Worm (Caenorhabditis elegans): ENCODE data around the gene T04C12.33.

Gene T04C12.33

DNA sequence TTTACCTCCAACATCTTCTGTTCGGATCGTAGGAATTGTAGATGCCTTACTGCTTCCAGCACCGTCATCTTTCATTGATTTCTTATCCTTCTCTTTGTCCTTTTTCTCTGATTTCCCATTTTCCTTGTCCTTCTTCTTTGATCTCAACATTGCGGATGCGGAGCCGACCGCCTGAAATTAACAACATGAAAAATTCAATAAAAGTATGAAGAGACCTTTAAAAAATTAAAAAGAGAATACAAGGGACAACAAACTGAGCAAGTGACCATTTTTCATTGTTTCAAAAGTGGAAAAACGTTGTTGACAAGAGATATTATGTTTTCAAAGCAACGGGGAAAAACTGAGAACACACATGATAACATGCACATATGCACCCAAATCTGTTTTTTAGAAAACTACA, 21.3 kb upstream of the T04C12.33 start:
- TF ChIP-seq mab-5 (tag; optimal IDR thresholded peaks at IDR 0.05) = no peak
- no peak for TF ChIP-seq nhr-76 (tag; optimal IDR thresholded peaks at IDR 0.05)
- no peak for TF ChIP-seq lsy-2 (tag; optimal IDR thresholded peaks at IDR 0.05)
- no peak for TF ChIP-seq tbx-8 (GFP tag; optimal IDR thresholded peaks at IDR 0.05)
- no peak for TF ChIP-seq snpc-4 (tag; optimal IDR thresholded peaks at IDR 0.05)
- TF ChIP-seq unc-39 (tag; optimal IDR thresholded peaks at IDR 0.05) = no peak
- TF ChIP-seq nhr-12 (tag; optimal IDR thresholded peaks at IDR 0.05) = no peak
- no peak for TF ChIP-seq lin-13 (tag; optimal IDR thresholded peaks at IDR 0.05)
- no peak for TF ChIP-seq mep-1 (tag; optimal IDR thresholded peaks at IDR 0.05)
- no peak for TF ChIP-seq ceh-43 (GFP tag; optimal IDR thresholded peaks at IDR 0.05)
- no peak for TF ChIP-seq nhr-28 (tag; optimal IDR thresholded peaks at IDR 0.05)
- TF ChIP-seq zip-8 (tag; optimal IDR thresholded peaks at IDR 0.05) = no peak
- TF ChIP-seq mls-2 (tag; optimal IDR thresholded peaks at IDR 0.05) = no peak
- no peak for TF ChIP-seq flh-1 (GFP tag; optimal IDR thresholded peaks at IDR 0.05)
- TF ChIP-seq sem-2 (GFP tag; optimal IDR thresholded peaks at IDR 0.05) = no peak
- no peak for TF ChIP-seq ces-1 (GFP tag; optimal IDR thresholded peaks at IDR 0.05)
- no peak for TF ChIP-seq elt-3 (tag; optimal IDR thresholded peaks at IDR 0.05)
- no peak for TF ChIP-seq cnd-1 (tag; optimal IDR thresholded peaks at IDR 0.05)

DNA sequence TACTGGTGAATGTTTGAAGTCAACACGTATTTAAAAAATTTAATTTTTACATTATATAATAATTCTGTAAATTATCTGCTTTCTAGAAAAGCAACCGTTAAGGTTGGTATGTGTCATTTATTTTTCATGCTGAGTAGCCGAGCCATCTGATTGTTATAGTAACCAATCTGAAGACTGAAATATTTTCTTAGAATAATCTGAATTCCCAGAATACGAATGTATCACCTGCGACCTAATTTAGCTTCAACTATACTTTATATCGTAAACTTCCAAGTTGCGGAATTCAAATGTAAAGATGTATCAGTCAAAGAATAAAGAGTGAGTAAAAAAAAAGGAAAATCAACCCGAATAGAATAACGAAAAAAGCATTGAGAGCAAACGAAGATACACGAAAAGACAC, 18.8 kb upstream of the T04C12.33 start:
- no peak for TF ChIP-seq nhr-76 (tag; optimal IDR thresholded peaks at IDR 0.05)
- TF ChIP-seq nhr-237 (tag; optimal IDR thresholded peaks at IDR 0.05) = no peak
- no peak for TF ChIP-seq drap-1 (GFP tag; optimal IDR thresholded peaks at IDR 0.05)
- no peak for TF ChIP-seq elt-3 (tag; optimal IDR thresholded peaks at IDR 0.05)
- TF ChIP-seq flh-1 (GFP tag; optimal IDR thresholded peaks at IDR 0.05) = no peak
- no peak for TF ChIP-seq snpc-4 (tag; optimal IDR thresholded peaks at IDR 0.05)
- TF ChIP-seq lin-13 (tag; optimal IDR thresholded peaks at IDR 0.05) = no peak

ce11 chrV:11034748-11035147, 17.3 kb upstream of the T04C12.33 start, which contains the start of gene pptr-2:
Gene pptr-2, minus strand, starts transcription at chrV:11034931.
- TF ChIP-seq lin-32 (GFP tag; optimal IDR thresholded peaks at IDR 0.05) = no peak
- no peak for TF ChIP-seq drap-1 (GFP tag; optimal IDR thresholded peaks at IDR 0.05)
- TF ChIP-seq unc-120 (tag; optimal IDR thresholded peaks at IDR 0.05; ENCODE audit: poor library complexity, severe bottlenecking) = peak; percentile 50
- peak; percentile 3 for TF ChIP-seq ces-1 (GFP tag; optimal IDR thresholded peaks at IDR 0.05)
- TF ChIP-seq hlh-1 (tag; optimal IDR thresholded peaks at IDR 0.05) = peak; percentile 6
- no peak for TF ChIP-seq flh-1 (GFP tag; optimal IDR thresholded peaks at IDR 0.05)
- TF ChIP-seq nhr-76 (tag; optimal IDR thresholded peaks at IDR 0.05) = no peak
- TF ChIP-seq sptf-1 (tag; optimal IDR thresholded peaks at IDR 0.05) = no peak
- peak; percentile 97 for TF ChIP-seq unc-62 (GFP tag; optimal IDR thresholded peaks at IDR 0.05)
- TF ChIP-seq snpc-4 (tag; optimal IDR thresholded peaks at IDR 0.05) = no peak
- no peak for TF ChIP-seq unc-39 (tag; optimal IDR thresholded peaks at IDR 0.05)
- no peak for TF ChIP-seq elt-1 (tag; optimal IDR thresholded peaks at IDR 0.05; ENCODE audit: borderline replicate concordance, insufficient read depth)
- TF ChIP-seq tbx-8 (GFP tag; optimal IDR thresholded peaks at IDR 0.05) = no peak

ce11 chrV:11039379-11039954, 12.6 kb upstream of the T04C12.33 start, which contains the start of gene pak-2:
Gene pak-2, minus strand, starts transcription at chrV:11039429.
- TF ChIP-seq drap-1 (GFP tag; optimal IDR thresholded peaks at IDR 0.05) = peak; percentile 64
- no peak for TF ChIP-seq pha-4 (tag; optimal IDR thresholded peaks at IDR 0.05)
- no peak for TF ChIP-seq ham-2 (GFP tag; optimal IDR thresholded peaks at IDR 0.05)
- peak; percentile 67 for TF ChIP-seq mep-1 (tag; optimal IDR thresholded peaks at IDR 0.05)
- TF ChIP-seq mls-2 (tag; optimal IDR thresholded peaks at IDR 0.05) = peak; percentile 82
- TF ChIP-seq lin-32 (GFP tag; optimal IDR thresholded peaks at IDR 0.05) = peak; percentile 62
- peak; percentile 61 for TF ChIP-seq unc-62 (GFP tag; optimal IDR thresholded peaks at IDR 0.05)
- TF ChIP-seq nhr-28 (tag; optimal IDR thresholded peaks at IDR 0.05) = no peak
- peak; percentile 77 for TF ChIP-seq ceh-83 (GFP tag; optimal IDR thresholded peaks at IDR 0.05)
- peak; percentile 87 for TF ChIP-seq sptf-1 (tag; optimal IDR thresholded peaks at IDR 0.05)
- TF ChIP-seq ces-1 (GFP tag; optimal IDR thresholded peaks at IDR 0.05) = peak; percentile 93
- no peak for TF ChIP-seq mab-5 (tag; optimal IDR thresholded peaks at IDR 0.05)
- TF ChIP-seq snpc-4 (tag; optimal IDR thresholded peaks at IDR 0.05) = no peak
- TF ChIP-seq M03D4.4 (tag; optimal IDR thresholded peaks at IDR 0.05) = no peak
- no peak for TF ChIP-seq nhr-12 (tag; optimal IDR thresholded peaks at IDR 0.05)
- peak; percentile 58 for TF ChIP-seq nhr-2 (tag; optimal IDR thresholded peaks at IDR 0.05)
- no peak for TF ChIP-seq hlh-1 (tag; optimal IDR thresholded peaks at IDR 0.05)
- TF ChIP-seq nhr-76 (tag; optimal IDR thresholded peaks at IDR 0.05) = no peak
- TF ChIP-seq nhr-237 (tag; optimal IDR thresholded peaks at IDR 0.05) = peak; percentile 94
- TF ChIP-seq cnd-1 (tag; optimal IDR thresholded peaks at IDR 0.05) = peak; percentile 76
- no peak for TF ChIP-seq unc-120 (tag; optimal IDR thresholded peaks at IDR 0.05; ENCODE audit: poor library complexity, severe bottlenecking)
- peak; percentile 15 for TF ChIP-seq lin-13 (tag; optimal IDR thresholded peaks at IDR 0.05)
- TF ChIP-seq tbx-8 (GFP tag; optimal IDR thresholded peaks at IDR 0.05) = no peak
- peak; percentile 71 for TF ChIP-seq lsy-2 (tag; optimal IDR thresholded peaks at IDR 0.05)
- peak; percentile 73 for TF ChIP-seq ceh-39 (tag; optimal IDR thresholded peaks at IDR 0.05)
- peak; percentile 13 for TF ChIP-seq sem-2 (GFP tag; optimal IDR thresholded peaks at IDR 0.05)

All from whole organism, mixed stage, embryonic.